Worm (Caenorhabditis elegans) whole organism, L2 larva: ENCODE measurements around the gene C04F6.7.

ENCODE experiments used
- C34F6.9 ChIP-seq: fragments of 150-350 bp; optimal IDR thresholded peaks from 2 replicates; lab custom pipeline; 2014; ENCODE audit warnings: missing biosample characterization, missing genetic modification characterization
- gmeb-1 ChIP-seq: fragments of 150-350 bp; optimal IDR thresholded peaks from 2 replicates; lab custom pipeline; 2014; ENCODE audit warnings: missing biosample characterization, missing genetic modification characterization

DNA sequence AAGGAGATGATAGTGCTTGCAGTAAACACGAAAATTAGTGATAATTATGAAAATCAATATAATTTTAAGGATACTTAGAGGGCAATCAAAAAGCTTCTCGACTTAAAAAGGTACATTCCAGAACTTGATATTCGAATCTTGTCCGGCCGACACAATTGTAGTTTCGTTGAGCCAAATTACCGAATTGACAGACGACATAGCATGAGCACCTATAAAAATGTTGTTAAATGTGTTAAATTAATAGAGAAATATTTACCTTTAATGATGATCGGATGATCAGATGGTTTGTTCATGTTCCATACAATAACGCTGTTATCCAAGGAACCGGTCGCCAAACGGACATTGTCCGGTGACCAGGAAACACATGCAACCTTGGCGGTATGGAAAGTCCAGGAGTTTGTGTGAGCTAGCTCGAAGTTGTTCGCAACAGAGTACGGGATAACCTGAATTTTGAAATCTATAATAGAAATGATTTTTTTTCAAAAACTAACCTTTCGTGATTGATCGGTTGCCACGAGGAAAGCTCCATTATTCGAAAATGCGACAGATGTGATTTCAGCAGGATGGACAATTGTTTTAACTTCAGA lies 10.2 kb downstream of the C04F6.7 start:
- TF ChIP-seq gmeb-1 (tag; lab: Kevin White, UChicago): no peak
- TF ChIP-seq C34F6.9 (tag; lab: Kevin White, UChicago): no peak
